Worm (Caenorhabditis elegans) whole organism, L4 larva: ENCODE data around the gene Y5F2A.4.

Experiments
- D1046.2 ChIP-seq: fragments of 200-800 bp; sonication (Bioruptor generic); IDR thresholded peaks from 2 replicates; pipeline ENCODE4 v1.3.6; 2022; ENCODE audit warnings: missing genetic modification characterization, missing compliant biosample characterization
- F10B5.3 ChIP-seq: sonication (generic microtip); optimal IDR thresholded peaks from 2 replicates; lab custom pipeline; 2016; ENCODE audit warnings: mild to moderate bottlenecking, missing genetic modification characterization, missing compliant biosample characterization
- F49E8.2 ChIP-seq: sonication (generic microtip); optimal IDR thresholded peaks from 2 replicates; lab custom pipeline; 2016; ENCODE audit warnings: missing compliant biosample characterization, mild to moderate bottlenecking, missing genetic modification characterization, borderline replicate concordance
- T26A8.4 ChIP-seq: fragments of 200-800 bp; sonication (Bioruptor generic); IDR thresholded peaks from 2 replicates; pipeline ENCODE4 v1.3.6; 2022; ENCODE audit warnings: missing genetic modification characterization, missing compliant biosample characterization
- Y48G9A.11 ChIP-seq: fragments of 200-800 bp; sonication (Bioruptor generic); IDR thresholded peaks from 2 replicates; pipeline ENCODE4 v1.3.6; 2022; ENCODE audit warnings: missing genetic modification reagents, missing genetic modification characterization, missing compliant biosample characterization
- Y5F2A.4 ChIP-seq: fragments of 200-800 bp; sonication (Bioruptor generic); optimal IDR thresholded peaks from 2 replicates; lab custom pipeline; 2018; ENCODE audit warnings: mild to moderate bottlenecking, missing genetic modification characterization, missing compliant biosample characterization
- Y75B8A.6 ChIP-seq: fragments of 200-800 bp; sonication (Bioruptor generic); IDR thresholded peaks from 2 replicates; pipeline ENCODE4 v1.3.6; 2022; ENCODE audit warnings: missing genetic modification reagents, missing genetic modification characterization, missing compliant biosample characterization
- ZK337.2 ChIP-seq: fragments of 200-800 bp; sonication (Bioruptor generic); IDR thresholded peaks from 2 replicates; pipeline ENCODE4 v1.3.6; 2022; ENCODE audit warnings: missing genetic modification reagents, missing genetic modification characterization, missing compliant biosample characterization
- ZK546.5 ChIP-seq, 2 experiments: sonication (generic microtip); optimal IDR thresholded peaks; 2 replicates each; lab custom pipeline; 2017; ENCODE audit warnings: missing biosample characterization in 2 of 2, missing genetic modification characterization in 2 of 2
- ama-1 ChIP-seq: fragments of 150-350 bp; optimal IDR thresholded peaks from 2 replicates; lab custom pipeline; 2014; ENCODE audit warnings: inconsistent platforms, mixed read lengths
- attf-4 ChIP-seq: sonication (generic microtip); optimal IDR thresholded peaks from 3 replicates; lab custom pipeline; 2017; ENCODE audit warnings: missing biosample characterization, missing genetic modification characterization
- ceh-20 ChIP-seq: fragments of 200-800 bp; sonication (Bioruptor generic); IDR thresholded peaks from 2 replicates; pipeline ENCODE4 v1.3.6; 2022; ENCODE audit warnings: missing genetic modification reagents, missing genetic modification characterization, missing compliant biosample characterization
- ceh-32 ChIP-seq: sonication (generic microtip); optimal IDR thresholded peaks from 2 replicates; lab custom pipeline; 2016; ENCODE audit warnings: mild to moderate bottlenecking, missing genetic modification characterization, missing compliant biosample characterization; ENCODE audit not compliant: poor library complexity
- ceh-62 ChIP-seq: sonication (generic microtip); optimal IDR thresholded peaks from 2 replicates; lab custom pipeline; 2017; ENCODE audit warnings: missing biosample characterization, missing genetic modification characterization
- ceh-82 ChIP-seq: sonication (generic microtip); optimal IDR thresholded peaks from 2 replicates; lab custom pipeline; 2017; ENCODE audit warnings: missing biosample characterization, missing genetic modification characterization
- cey-2 ChIP-seq: sonication (generic microtip); optimal IDR thresholded peaks from 3 replicates; lab custom pipeline; 2017; ENCODE audit warnings: missing genetic modification characterization, mild to moderate bottlenecking, missing compliant biosample characterization, antibody characterized with exemption, borderline replicate concordance; ENCODE audit not compliant: insufficient read depth
- ctbp-1 ChIP-seq: fragments of 200-800 bp; sonication (Bioruptor generic); IDR thresholded peaks from 2 replicates; pipeline ENCODE4 v1.3.6; 2022; ENCODE audit warnings: missing genetic modification reagents, missing genetic modification characterization, missing compliant biosample characterization
- daf-12 ChIP-seq: fragments of 150-350 bp; optimal IDR thresholded peaks from 2 replicates; lab custom pipeline; 2014; ENCODE audit warnings: missing biosample characterization, missing genetic modification reagents, missing genetic modification characterization
- dmd-9 ChIP-seq: fragments of 200-800 bp; sonication (Bioruptor generic); IDR thresholded peaks from 2 replicates; pipeline ENCODE4 v1.3.6; 2022; ENCODE audit warnings: missing genetic modification reagents, missing genetic modification characterization, missing compliant biosample characterization
- duxl-1 ChIP-seq: sonication (generic microtip); optimal IDR thresholded peaks from 2 replicates; lab custom pipeline; 2016; ENCODE audit warnings: mild to moderate bottlenecking, missing genetic modification characterization, moderate library complexity, missing compliant biosample characterization; ENCODE audit not compliant: poor library complexity
- fkh-10 ChIP-seq: fragments of 150-350 bp; optimal IDR thresholded peaks from 2 replicates; lab custom pipeline; 2014; ENCODE audit warnings: missing biosample characterization, missing genetic modification reagents, missing genetic modification characterization
- gei-8 ChIP-seq: fragments of 200-800 bp; sonication (Bioruptor generic); optimal IDR thresholded peaks from 2 replicates; lab custom pipeline; 2018; ENCODE audit warnings: mild to moderate bottlenecking, missing genetic modification characterization, missing compliant biosample characterization
- hif-1 ChIP-seq, 2 experiments: sonication (generic microtip); optimal IDR thresholded peaks; 2 replicates each; lab custom pipeline; 2016 to 2017; ENCODE audit warnings: missing compliant biosample characterization in 2 of 2, missing genetic modification characterization in 2 of 2, missing genetic modification reagents in 2 of 2, missing genotype in 2 of 2, mild to moderate bottlenecking in 1 of 2
- hlh-30 ChIP-seq: sonication (generic microtip); optimal IDR thresholded peaks from 2 replicates; lab custom pipeline; 2017; ENCODE audit warnings: antibody characterized with exemption, mild to moderate bottlenecking, missing genetic modification characterization, missing compliant biosample characterization; ENCODE audit not compliant: insufficient read depth
- lim-7 ChIP-seq: fragments of 200-800 bp; sonication (Bioruptor generic); IDR thresholded peaks from 2 replicates; pipeline ENCODE4 v1.3.6; 2022; ENCODE audit warnings: missing genetic modification characterization, missing compliant biosample characterization
- lin-15B ChIP-seq: fragments of 150-350 bp; sonication (generic microtip); optimal IDR thresholded peaks from 3 replicates; lab custom pipeline; 2014; ENCODE audit warnings: missing biosample characterization, missing genetic modification characterization
- lin-29 ChIP-seq: fragments of 200-800 bp; sonication (Bioruptor generic); IDR thresholded peaks from 2 replicates; pipeline ENCODE4 v1.3.6; 2022; ENCODE audit warnings: missing genetic modification reagents, missing genetic modification characterization, missing compliant biosample characterization
- lin-38 ChIP-seq: fragments of 200-800 bp; sonication (Bioruptor generic); IDR thresholded peaks from 2 replicates; pipeline ENCODE4 v1.3.6; 2022; ENCODE audit warnings: missing genetic modification reagents, missing genetic modification characterization, missing compliant biosample characterization
- lsy-2 ChIP-seq, 2 experiments: fragments of 150-350 bp in 1 of 2; sonication (generic microtip) in 1 of 2; optimal IDR thresholded peaks; 2 replicates each; lab custom pipeline; 2014 to 2017; ENCODE audit warnings: missing biosample characterization in 2 of 2, missing genetic modification characterization in 2 of 2
- madf-5 ChIP-seq, 2 experiments: fragments of 200-800 bp; sonication (Bioruptor generic); IDR thresholded peaks; 2 replicates each; pipeline ENCODE4 v1.3.6; 2022; ENCODE audit warnings: missing compliant biosample characterization in 2 of 2, missing genetic modification characterization in 2 of 2
- madf-9 ChIP-seq: fragments of 200-800 bp; sonication (Bioruptor generic); conservative IDR thresholded peaks from 2 replicates; pipeline ENCODE4 v1.3.6; 2022; ENCODE audit warnings: missing genetic modification reagents, missing genetic modification characterization, missing compliant biosample characterization
- mdt-29 ChIP-seq: fragments of 200-800 bp; sonication (Bioruptor generic); IDR thresholded peaks from 2 replicates; pipeline ENCODE4 v1.3.6; 2022; ENCODE audit warnings: missing genetic modification reagents, missing genetic modification characterization, missing compliant biosample characterization
- mxl-3 ChIP-seq: fragments of 200-800 bp; sonication (Bioruptor generic); optimal IDR thresholded peaks from 2 replicates; lab custom pipeline; 2018; ENCODE audit warnings: mild to moderate bottlenecking, missing genetic modification characterization, missing compliant biosample characterization
- nhr-102 ChIP-seq: sonication (generic microtip); optimal IDR thresholded peaks from 2 replicates; lab custom pipeline; 2016; ENCODE audit warnings: mild to moderate bottlenecking, missing genetic modification characterization, moderate library complexity, missing compliant biosample characterization
- nhr-28 ChIP-seq: fragments of 150-350 bp; optimal IDR thresholded peaks from 2 replicates; lab custom pipeline; 2014; ENCODE audit warnings: missing biosample characterization, missing genetic modification characterization
- nhr-6 ChIP-seq: fragments of 150-350 bp; optimal IDR thresholded peaks from 2 replicates; lab custom pipeline; 2014; ENCODE audit warnings: missing biosample characterization, missing genetic modification characterization
- nhr-76 ChIP-seq: fragments of 150-350 bp; optimal IDR thresholded peaks from 2 replicates; lab custom pipeline; 2014; ENCODE audit warnings: missing biosample characterization, missing genetic modification characterization
- nhr-77 ChIP-seq: fragments of 150-350 bp; optimal IDR thresholded peaks from 2 replicates; lab custom pipeline; 2014; ENCODE audit warnings: missing biosample characterization, missing genetic modification characterization
- php-3 ChIP-seq: fragments of 200-800 bp; sonication (Bioruptor generic); IDR thresholded peaks from 2 replicates; pipeline ENCODE4 v1.3.6; 2022; ENCODE audit warnings: missing genetic modification reagents, missing genetic modification characterization, missing compliant biosample characterization
- rbr-2 ChIP-seq: sonication (generic microtip); optimal IDR thresholded peaks from 2 replicates; lab custom pipeline; 2016; ENCODE audit warnings: missing genotype, missing genetic modification characterization, missing compliant biosample characterization
- saeg-2 ChIP-seq: fragments of 200-800 bp; sonication (Bioruptor generic); IDR thresholded peaks from 2 replicates; pipeline ENCODE4 v1.3.6; 2022; ENCODE audit warnings: missing genetic modification reagents, missing genetic modification characterization, missing compliant biosample characterization
- snpc-1.2 ChIP-seq: fragments of 200-800 bp; sonication (Bioruptor generic); IDR thresholded peaks from 2 replicates; pipeline ENCODE4 v1.3.6; 2022; ENCODE audit warnings: missing genetic modification reagents, missing genetic modification characterization, missing compliant biosample characterization
- snpc-4 ChIP-seq: fragments of 150-350 bp; optimal IDR thresholded peaks from 2 replicates; lab custom pipeline; 2014; ENCODE audit warnings: missing biosample characterization, missing genetic modification characterization
- spr-1 ChIP-seq: sonication (generic microtip); optimal IDR thresholded peaks from 2 replicates; lab custom pipeline; 2016; ENCODE audit warnings: mild to moderate bottlenecking, missing genetic modification characterization, missing compliant biosample characterization
- tag-97 ChIP-seq: fragments of 200-800 bp; sonication (Bioruptor generic); IDR thresholded peaks from 2 replicates; pipeline ENCODE4 v1.3.6; 2022; ENCODE audit warnings: missing genetic modification characterization, missing compliant biosample characterization
- unc-130 ChIP-seq: sonication (generic microtip); optimal IDR thresholded peaks from 2 replicates; lab custom pipeline; 2016; ENCODE audit warnings: missing genetic modification reagents, missing genetic modification characterization, missing compliant biosample characterization
- unc-39 ChIP-seq: sonication (generic microtip); optimal IDR thresholded peaks from 2 replicates; lab custom pipeline; 2017; ENCODE audit warnings: missing biosample characterization, missing genetic modification characterization
- zfp-2 ChIP-seq: sonication (generic microtip); optimal IDR thresholded peaks from 2 replicates; lab custom pipeline; 2016; ENCODE audit warnings: mild to moderate bottlenecking, missing genetic modification characterization, missing compliant biosample characterization
- ztf-11 ChIP-seq: fragments of 150-350 bp; optimal IDR thresholded peaks from 2 replicates; lab custom pipeline; 2014; ENCODE audit warnings: missing biosample characterization, missing genetic modification characterization
- ztf-7 ChIP-seq: fragments of 150-350 bp; optimal IDR thresholded peaks from 2 replicates; lab custom pipeline; 2014; ENCODE audit warnings: missing biosample characterization, missing genetic modification characterization

The Y5F2A.4 gene

DNA sequence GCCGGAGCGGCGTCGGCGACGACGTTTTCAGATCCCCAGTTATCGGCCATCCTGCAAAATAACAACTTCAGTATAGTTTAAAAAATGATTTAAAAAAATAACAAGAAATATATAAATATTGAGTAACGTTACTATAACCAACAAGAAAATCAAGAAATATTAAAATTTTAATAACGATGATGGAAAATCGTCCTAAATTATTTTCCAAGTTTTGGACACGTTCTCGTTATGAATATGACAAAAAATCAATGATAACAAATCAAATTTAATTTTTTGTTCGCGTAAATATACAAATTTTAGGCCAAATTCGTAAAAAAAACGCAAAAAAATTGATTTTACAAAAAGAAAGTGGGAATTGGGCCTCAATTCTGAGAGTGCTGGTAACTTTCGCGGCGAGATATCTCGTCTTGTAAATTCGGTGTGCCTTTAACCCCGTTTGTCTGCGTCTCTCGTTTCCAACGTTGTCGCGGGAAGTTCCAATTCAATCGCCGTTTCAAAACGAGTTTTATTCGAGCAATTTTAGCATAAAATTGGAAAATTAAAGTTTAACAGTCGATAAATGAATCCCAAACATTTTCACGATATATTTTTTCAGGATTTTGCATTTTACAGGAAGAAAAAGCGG is 32.7 kb upstream of the Y5F2A.4 start, which contains the start of gene rps-5 (continued):
- TF ChIP-seq hlh-30 (peak; percentile 43), hif-1 (tag; optimal IDR thresholded peaks at IDR 0.05; lab: Kevin White, UChicago) (peak in 1 of 2 experiments; percentile 25), snpc-1.2 (peak; percentile 50; the same call in 1 of the 2 replicates), nhr-6 (tag; lab: Kevin White, UChicago) (peak; percentile 58), lin-38 (GFP tag; lab: Robert Waterston, UW) (peak; percentile 51)

DNA sequence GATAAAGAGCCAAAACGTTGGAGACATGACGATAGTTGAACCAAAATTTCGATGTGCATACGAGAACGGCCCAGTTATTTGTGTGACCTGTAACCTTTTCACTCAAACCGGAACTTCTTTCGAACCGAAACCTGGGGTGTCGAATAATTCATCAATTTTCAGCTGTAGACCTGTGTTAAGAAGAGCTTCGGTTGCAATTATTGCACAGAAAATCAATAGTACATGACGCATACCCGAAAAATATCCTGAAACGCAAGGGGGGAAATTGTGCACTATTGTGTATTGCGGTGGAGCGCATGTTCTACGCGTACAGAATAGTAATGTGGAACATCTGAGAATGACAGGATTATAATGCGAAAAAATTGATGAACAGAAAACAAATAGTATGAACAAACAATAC is 31.4 kb upstream of the Y5F2A.4 start, which contains the start of gene pigk-1:
pigk-1 (minus strand) TSS at position 248 of the 400 bp plus-strand sequence.
- TF ChIP-seq ceh-82 (no peak), ceh-20 (no peak), snpc-4 (tag; lab: Kevin White, UChicago) (no peak), lin-15B (tag; lab: Kevin White, UChicago) (no peak), dmd-9 (GFP tag; lab: Robert Waterston, UW) (no peak), nhr-28 (tag; lab: Kevin White, UChicago) (no peak), fkh-10 (GFP tag; lab: Kevin White, UChicago) (no peak), zfp-2 (tag; lab: Kevin White, UChicago) (no peak), F10B5.3 (no peak), mxl-3 (GFP tag; lab: Kevin White, UChicago) (no peak), ama-1 (lab: Kevin White, UChicago) (peak; percentile 65), Y75B8A.6 (GFP tag; lab: Robert Waterston, UW) (no peak), ceh-32 (tag; lab: Kevin White, UChicago) (no peak), unc-130 (GFP tag; lab: Kevin White, UChicago) (no peak), nhr-77 (tag; lab: Kevin White, UChicago) (no peak), duxl-1 (tag; lab: Kevin White, UChicago) (no peak), ceh-62 (tag; lab: Kevin White, UChicago) (no peak), Y48G9A.11 (peak; percentile 41; the same call in 1 of the 2 replicates), T26A8.4 (no peak), lin-29 (GFP tag; lab: Robert Waterston, UW) (no peak), php-3 (no peak), Y5F2A.4 (GFP tag; lab: Kevin White, UChicago) (no peak), ctbp-1 (GFP tag; lab: Robert Waterston, UW) (peak; percentile 12; the same call in 1 of the 2 replicates), lsy-2 (tag; optimal IDR thresholded peaks at IDR 0.05; lab: Kevin White, UChicago) (no peak), ZK337.2 (GFP tag; lab: Robert Waterston, UW) (no peak), cey-2 (no peak), daf-12 (tag; lab: Kevin White, UChicago) (no peak), rbr-2 (no peak), ZK546.5 (tag; optimal IDR thresholded peaks at IDR 0.05; lab: Kevin White, UChicago) (peak in 1 of 2 experiments; percentile 27), mdt-29 (GFP tag; lab: Robert Waterston, UW) (no peak), F49E8.2 (tag; lab: Kevin White, UChicago) (peak; percentile 58), ztf-11 (no peak), madf-5 (GFP tag; IDR thresholded peaks at IDR 0.05; lab: Robert Waterston, UW) (no peak), D1046.2 (GFP tag; lab: Robert Waterston, UW) (no peak), attf-4 (tag; lab: Kevin White, UChicago) (no peak), nhr-76 (tag; lab: Kevin White, UChicago) (no peak), saeg-2 (GFP tag; lab: Robert Waterston, UW) (no peak), tag-97 (no peak), gei-8 (GFP tag; lab: Kevin White, UChicago) (no peak), unc-39 (tag; lab: Kevin White, UChicago) (no peak), ztf-7 (tag; lab: Kevin White, UChicago) (no peak), lim-7 (GFP tag; lab: Robert Waterston, UW) (no peak), nhr-102 (tag; lab: Kevin White, UChicago) (no peak), spr-1 (tag; lab: Kevin White, UChicago) (no peak), madf-9 (GFP tag; lab: Robert Waterston, UW) (0 out of 2 replicates have a peak, but pooled peaks have one; percentile 17)
